Worm (Caenorhabditis elegans): ENCODE measurements around the gene mxl-1.

mxl-1 gene

DNA sequence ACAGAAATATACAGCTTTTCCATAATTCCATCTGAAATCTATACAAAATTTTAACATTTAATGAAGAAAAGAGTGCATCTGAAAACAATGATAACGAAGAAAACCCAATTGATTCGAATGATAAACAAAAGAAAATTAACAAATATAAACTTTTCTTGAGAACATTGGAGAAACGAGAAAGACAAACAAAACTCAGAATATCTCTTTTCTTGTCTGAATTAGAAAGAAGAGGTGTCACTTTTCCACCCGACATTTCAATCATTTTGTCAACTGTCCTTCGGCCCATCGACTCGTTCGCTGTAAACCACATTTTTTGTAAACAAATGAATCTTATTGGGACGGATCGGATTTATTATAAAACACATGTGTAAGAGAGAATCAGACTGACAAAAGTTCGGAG is 18.7 kb upstream of the mxl-1 start, which contains the start of gene bgal-1:
Gene bgal-1 (minus strand): TSS at position 38 of the 400 bp plus-strand sequence.
- no peak for TF ChIP-seq nhr-76 (tag; optimal IDR thresholded peaks at IDR 0.05)
- TF ChIP-seq unc-62 (GFP tag; optimal IDR thresholded peaks at IDR 0.05), result peak; percentile 84
- TF ChIP-seq nhr-237 (tag; optimal IDR thresholded peaks at IDR 0.05), result no peak
- TF ChIP-seq hlh-1 (tag; optimal IDR thresholded peaks at IDR 0.05), result peak; percentile 68

DNA sequence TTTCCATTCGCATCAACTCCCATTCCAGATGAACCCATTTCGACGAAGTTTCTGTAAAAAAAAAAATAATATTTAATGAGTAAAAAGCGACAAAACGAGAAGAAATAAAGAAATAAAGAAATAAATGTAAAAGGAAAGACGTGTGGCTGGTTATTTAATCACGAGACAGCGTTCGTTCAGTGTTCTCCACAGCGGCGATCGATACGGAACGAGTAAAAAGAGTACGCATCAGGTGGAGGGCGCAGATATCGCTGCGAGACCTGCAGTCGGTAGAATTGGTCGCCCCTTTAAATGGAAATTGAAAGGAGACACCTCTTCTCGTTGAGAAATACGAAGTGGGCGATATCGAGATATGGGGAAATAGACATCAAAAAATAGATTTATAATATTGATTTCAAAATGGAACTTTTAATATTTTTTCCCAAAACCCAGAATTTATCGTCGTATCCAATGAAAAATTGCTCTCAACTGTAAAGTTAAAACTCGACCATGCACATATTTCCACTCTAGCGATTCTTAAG is 15.9 kb upstream of the mxl-1 start, which contains the start of gene pqn-70:
Gene pqn-70 (minus strand): TSS at position 51 of the 521 bp plus-strand sequence.
- TF ChIP-seq mls-2 (tag; optimal IDR thresholded peaks at IDR 0.05) (peak; percentile 25), snpc-4 (tag; optimal IDR thresholded peaks at IDR 0.05) (no peak), nhr-12 (tag; optimal IDR thresholded peaks at IDR 0.05) (peak; percentile 8), nhr-2 (tag; optimal IDR thresholded peaks at IDR 0.05) (peak; percentile 5), flh-1 (GFP tag; optimal IDR thresholded peaks at IDR 0.05) (no peak), tbx-8 (GFP tag; optimal IDR thresholded peaks at IDR 0.05) (no peak), nhr-28 (tag; optimal IDR thresholded peaks at IDR 0.05) (no peak), unc-39 (tag; optimal IDR thresholded peaks at IDR 0.05) (no peak), lsy-2 (tag; optimal IDR thresholded peaks at IDR 0.05) (peak; percentile 50), nhr-237 (tag; optimal IDR thresholded peaks at IDR 0.05) (peak; percentile 5), ceh-39 (tag; optimal IDR thresholded peaks at IDR 0.05) (peak; percentile 92), elt-1 (tag; optimal IDR thresholded peaks at IDR 0.05; ENCODE audit: borderline replicate concordance, insufficient read depth) (no peak), cnd-1 (tag; optimal IDR thresholded peaks at IDR 0.05) (no peak), ham-2 (GFP tag; optimal IDR thresholded peaks at IDR 0.05) (no peak), M03D4.4 (tag; optimal IDR thresholded peaks at IDR 0.05) (peak; percentile 26), lin-32 (GFP tag; optimal IDR thresholded peaks at IDR 0.05) (no peak), ceh-43 (GFP tag; optimal IDR thresholded peaks at IDR 0.05) (no peak), zip-8 (tag; optimal IDR thresholded peaks at IDR 0.05) (no peak), sptf-1 (tag; optimal IDR thresholded peaks at IDR 0.05) (no peak), mep-1 (tag; optimal IDR thresholded peaks at IDR 0.05) (peak; percentile 91), elt-3 (tag; optimal IDR thresholded peaks at IDR 0.05) (peak; percentile 1), sem-2 (GFP tag; optimal IDR thresholded peaks at IDR 0.05) (no peak), drap-1 (GFP tag; optimal IDR thresholded peaks at IDR 0.05) (peak; percentile 28), nhr-76 (tag; optimal IDR thresholded peaks at IDR 0.05) (no peak), ces-1 (GFP tag; optimal IDR thresholded peaks at IDR 0.05) (peak; percentile 86), bed-3 (GFP tag; optimal IDR thresholded peaks at IDR 0.05) (no peak), lin-13 (tag; optimal IDR thresholded peaks at IDR 0.05) (peak; percentile 66), hlh-1 (tag; optimal IDR thresholded peaks at IDR 0.05) (no peak), unc-120 (tag; optimal IDR thresholded peaks at IDR 0.05; ENCODE audit: poor library complexity, severe bottlenecking) (peak; percentile 98), unc-62 (GFP tag; optimal IDR thresholded peaks at IDR 0.05) (no peak), pha-4 (tag; optimal IDR thresholded peaks at IDR 0.05) (peak; percentile 44), ceh-83 (GFP tag; optimal IDR thresholded peaks at IDR 0.05) (peak; percentile 62), blmp-1 (tag; optimal IDR thresholded peaks at IDR 0.05) (no peak), ztf-11 (tag; optimal IDR thresholded peaks at IDR 0.05) (no peak), mab-5 (tag; optimal IDR thresholded peaks at IDR 0.05) (no peak)

DNA sequence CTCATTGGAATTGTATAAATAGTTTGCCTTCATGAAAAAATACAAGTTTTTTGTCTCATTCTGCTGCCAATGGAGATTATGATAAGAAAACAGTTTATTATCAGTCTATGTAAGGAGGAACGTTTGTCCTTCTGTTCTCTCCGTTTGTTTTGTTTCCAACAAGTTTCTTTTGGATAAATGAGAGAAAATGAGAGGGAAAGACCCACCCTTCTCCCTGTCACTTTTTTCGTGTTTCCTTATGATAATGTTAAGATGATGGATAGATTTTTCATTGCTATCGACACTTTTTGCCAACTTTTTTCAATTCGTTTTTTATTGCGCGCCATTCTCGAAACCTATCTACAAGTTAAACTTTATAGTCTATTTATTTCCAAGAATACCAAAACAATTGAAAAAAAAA is 13.5 kb upstream of the mxl-1 start:
- TF ChIP-seq unc-39 (tag; optimal IDR thresholded peaks at IDR 0.05) (no peak), pha-4 (tag; optimal IDR thresholded peaks at IDR 0.05) (no peak)

DNA sequence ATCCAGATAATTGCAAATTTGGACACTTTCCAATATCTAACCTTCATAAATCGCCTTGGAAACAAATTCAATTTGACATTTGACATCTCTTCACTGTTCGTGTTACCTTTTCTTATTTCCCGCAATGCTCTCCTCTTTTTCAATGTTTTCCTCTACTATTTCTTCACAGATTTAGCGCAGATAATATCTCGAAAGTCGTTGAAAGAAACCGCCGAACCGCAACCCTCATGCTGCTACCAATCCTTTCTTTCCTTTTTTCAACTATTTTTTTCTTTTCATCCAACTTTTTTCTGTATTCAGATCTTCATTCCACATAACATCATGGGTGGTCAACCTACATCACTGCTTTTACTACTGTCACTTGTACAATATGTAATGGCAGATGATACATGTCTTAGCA is 10.3 kb upstream of the mxl-1 start, which contains the start of gene T19B10.5:
Gene T19B10.5 (plus strand): TSS at position 301 of the 400 bp plus-strand sequence.
- no peak for TF ChIP-seq cnd-1 (tag; optimal IDR thresholded peaks at IDR 0.05)
- no peak for TF ChIP-seq tbx-8 (GFP tag; optimal IDR thresholded peaks at IDR 0.05)
- no peak for TF ChIP-seq nhr-2 (tag; optimal IDR thresholded peaks at IDR 0.05)
- TF ChIP-seq elt-1 (tag; optimal IDR thresholded peaks at IDR 0.05; ENCODE audit: borderline replicate concordance, insufficient read depth), result no peak
- TF ChIP-seq nhr-237 (tag; optimal IDR thresholded peaks at IDR 0.05), result no peak
- no peak for TF ChIP-seq ham-2 (GFP tag; optimal IDR thresholded peaks at IDR 0.05)
- no peak for TF ChIP-seq ceh-43 (GFP tag; optimal IDR thresholded peaks at IDR 0.05)
- TF ChIP-seq drap-1 (GFP tag; optimal IDR thresholded peaks at IDR 0.05), result no peak
- no peak for TF ChIP-seq sem-2 (GFP tag; optimal IDR thresholded peaks at IDR 0.05)
- TF ChIP-seq unc-39 (tag; optimal IDR thresholded peaks at IDR 0.05), result no peak
- TF ChIP-seq mls-2 (tag; optimal IDR thresholded peaks at IDR 0.05), result no peak
- no peak for TF ChIP-seq flh-1 (GFP tag; optimal IDR thresholded peaks at IDR 0.05)
- TF ChIP-seq unc-62 (GFP tag; optimal IDR thresholded peaks at IDR 0.05), result no peak
- no peak for TF ChIP-seq ceh-39 (tag; optimal IDR thresholded peaks at IDR 0.05)
- TF ChIP-seq ceh-83 (GFP tag; optimal IDR thresholded peaks at IDR 0.05), result no peak
